Worm (Caenorhabditis elegans): ENCODE results near the gene F01G10.5.

ce11 chrIV:10180133-10180749 lies 50.6 kb downstream of the F01G10.5 start, which contains the start of gene gta-1:
- TF ChIP-seq hnd-1 (tag; optimal IDR thresholded peaks at IDR 0.05) (no peak), ets-7 (tag; optimal IDR thresholded peaks at IDR 0.05) (no peak), scrt-1 (GFP tag; IDR thresholded peaks at IDR 0.05) (no peak), tbx-37 (GFP tag; conservative IDR thresholded peaks at IDR 0.05) (no peak), ama-1 (optimal IDR thresholded peaks at IDR 0.05) (no peak), hmg-4 (GFP tag; optimal IDR thresholded peaks at IDR 0.05) (no peak), sea-1 (GFP tag; conservative IDR thresholded peaks at IDR 0.05) (no peak), ceh-13 (GFP tag; optimal IDR thresholded peaks at IDR 0.05) (no peak), ceh-36 (tag; optimal IDR thresholded peaks at IDR 0.05) (no peak), B0310.2 (tag; optimal IDR thresholded peaks at IDR 0.05) (no peak), pes-1 (GFP tag; IDR thresholded peaks at IDR 0.05) (no peak), aly-1 (tag; optimal IDR thresholded peaks at IDR 0.05) (no peak), tra-4 (tag; optimal IDR thresholded peaks at IDR 0.05) (no peak)

Measured in whole organism, early embryonic.